Fruit fly (Drosophila melanogaster): ENCODE measurements around the gene Src64B.

DNA sequence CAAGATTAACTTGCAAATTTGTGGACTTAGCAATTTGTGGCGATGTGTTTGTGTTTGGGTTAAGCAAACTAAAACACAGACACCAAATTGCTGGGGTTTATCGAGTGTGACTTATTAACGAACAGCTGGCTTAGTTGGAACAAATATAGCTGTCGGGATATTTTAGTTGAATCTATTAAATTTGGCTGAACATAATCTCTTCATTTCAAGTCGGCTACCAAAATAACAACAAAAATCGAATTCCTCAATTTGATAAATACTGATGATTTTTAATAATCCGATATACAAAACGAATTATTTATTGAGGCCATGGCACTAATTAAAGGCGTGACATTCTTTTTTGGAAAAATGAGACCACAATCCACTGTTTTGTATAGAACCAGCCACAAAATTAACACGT, 41.3 kb upstream of the Src64B start, which contains the start of gene CG32236:
- no peak for TF ChIP-seq CG7368 (GFP tag; optimal IDR thresholded peaks at IDR 0.05)
- TF ChIP-seq Met (GFP tag; optimal IDR thresholded peaks at IDR 0.05) = no peak
- TF ChIP-seq acj6 (GFP tag; optimal IDR thresholded peaks at IDR 0.05) = no peak
- TF ChIP-seq CG6808 (GFP tag; optimal IDR thresholded peaks at IDR 0.05) = no peak
- no peak for TF ChIP-seq Hr39 (GFP tag; optimal IDR thresholded peaks at IDR 0.05)
- TF ChIP-seq Gug (GFP tag; IDR thresholded peaks at IDR 0.05) = no peak
- no peak for TF ChIP-seq CG9139 (GFP tag; optimal IDR thresholded peaks at IDR 0.05)
- TF ChIP-seq CG3919 (GFP tag; optimal IDR thresholded peaks at IDR 0.05) = no peak

All from whole organism, prepupa.